Fruit fly (Drosophila melanogaster): ENCODE data around the gene RhoL.

The RhoL gene

DNA sequence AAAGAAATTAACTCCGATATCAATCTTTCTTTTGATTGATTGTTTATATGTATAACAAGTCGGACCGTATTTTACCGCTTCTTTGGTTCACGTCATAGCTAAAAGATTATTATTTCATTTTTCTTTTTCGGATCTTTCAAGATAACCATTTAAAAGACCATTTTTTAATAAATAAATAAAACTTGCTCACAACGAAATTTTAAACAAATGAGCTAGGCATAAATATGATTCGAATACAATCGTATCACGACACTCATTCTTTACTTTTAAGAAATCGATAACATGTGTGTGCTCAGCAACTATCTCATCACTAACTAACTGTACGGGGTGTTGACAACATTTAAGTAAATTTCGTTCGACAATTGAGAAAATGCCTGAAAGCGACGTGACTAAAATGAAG lies 2.0 kb upstream of the RhoL start, which contains the start of gene CG8149 (continued):
- TF ChIP-seq PHDP (tag; optimal IDR thresholded peaks at IDR 0.05) (peak; percentile 41), Sry-β (GFP tag; optimal IDR thresholded peaks at IDR 0.05) (no peak), NC2β (GFP tag; optimal IDR thresholded peaks at IDR 0.05) (no peak), chif (GFP tag; optimal IDR thresholded peaks at IDR 0.05) (no peak), bab2 (GFP tag; optimal IDR thresholded peaks at IDR 0.05) (peak; percentile 33), CG18476 (GFP tag; optimal IDR thresholded peaks at IDR 0.05) (no peak), Aef1 (GFP tag; IDR thresholded peaks at IDR 0.05) (no peak), CG15479 (GFP tag; optimal IDR thresholded peaks at IDR 0.05) (no peak), B-H1 (GFP tag; IDR thresholded peaks at IDR 0.05) (no peak), grn (GFP tag; optimal IDR thresholded peaks at IDR 0.05) (peak; percentile 90), danr (GFP tag; IDR thresholded peaks at IDR 0.05) (no peak), gcm (GFP tag; optimal IDR thresholded peaks at IDR 0.05) (no peak), Mes4 (GFP tag; optimal IDR thresholded peaks at IDR 0.05) (no peak), corto (GFP tag; optimal IDR thresholded peaks at IDR 0.05) (no peak), CG12744 (GFP tag; optimal IDR thresholded peaks at IDR 0.05) (no peak), CkIIα-i1 (GFP tag; IDR thresholded peaks at IDR 0.05) (no peak), dmrt11E (tag; optimal IDR thresholded peaks at IDR 0.05) (peak; percentile 31), so (GFP tag; IDR thresholded peaks at IDR 0.05) (no peak), HmgD (GFP tag; optimal IDR thresholded peaks at IDR 0.05) (no peak), CG11723 (GFP tag; optimal IDR thresholded peaks at IDR 0.05) (no peak), CG30403 (GFP tag; optimal IDR thresholded peaks at IDR 0.05) (peak; percentile 13), Tbp (GFP tag; optimal IDR thresholded peaks at IDR 0.05) (no peak), CG15514 (GFP tag; optimal IDR thresholded peaks at IDR 0.05) (peak; percentile 73), CG18262 (tag; optimal IDR thresholded peaks at IDR 0.05) (peak; percentile 27), CG3726 (GFP tag; IDR thresholded peaks at IDR 0.05) (no peak), hbn (GFP tag; IDR thresholded peaks at IDR 0.05; ENCODE audit: partially characterized antibody) (peak; percentile 84), CG18619 (GFP tag; optimal IDR thresholded peaks at IDR 0.05) (no peak), odd (GFP tag; optimal IDR thresholded peaks at IDR 0.05) (no peak), bigmax (GFP tag; optimal IDR thresholded peaks at IDR 0.05) (no peak), phol (tag; optimal IDR thresholded peaks at IDR 0.05) (peak; percentile 66), p53 (GFP tag; optimal IDR thresholded peaks at IDR 0.05) (no peak), MBD-R2 (GFP tag; IDR thresholded peaks at IDR 0.05) (peak; percentile 75), gem (tag; optimal IDR thresholded peaks at IDR 0.05) (no peak), slou (GFP tag; optimal IDR thresholded peaks at IDR 0.05) (no peak), vfl (GFP tag; optimal IDR thresholded peaks at IDR 0.05) (no peak), tx (GFP tag; optimal IDR thresholded peaks at IDR 0.05) (no peak), CG17186 (GFP tag; optimal IDR thresholded peaks at IDR 0.05) (peak; percentile 40), sob (GFP tag; IDR thresholded peaks at IDR 0.05) (peak; percentile 36; the same call in 1 of the 2 replicates), CG13894 (tag; optimal IDR thresholded peaks at IDR 0.05) (peak; percentile 47), Camta (GFP tag; optimal IDR thresholded peaks at IDR 0.05) (no peak), vnd (GFP tag; IDR thresholded peaks at IDR 0.05; ENCODE audit: partially characterized antibody) (peak; percentile 93), CG31224 (GFP tag; IDR thresholded peaks at IDR 0.05) (no peak), CG18599 (GFP tag; optimal IDR thresholded peaks at IDR 0.05) (no peak), Usf (GFP tag; optimal IDR thresholded peaks at IDR 0.05) (no peak), CG1603 (tag; optimal IDR thresholded peaks at IDR 0.05) (peak; percentile 35), CG7372 (GFP tag; IDR thresholded peaks at IDR 0.05) (no peak), E2f2 (GFP tag; IDR thresholded peaks at IDR 0.05) (peak; percentile 75), lola (GFP tag; optimal IDR thresholded peaks at IDR 0.05) (peak in 1 of 3 experiments; percentile 46), CG2116 (GFP tag; optimal IDR thresholded peaks at IDR 0.05) (peak; percentile 83), CG7271 (tag; optimal IDR thresholded peaks at IDR 0.05) (no peak), ind (GFP tag; optimal IDR thresholded peaks at IDR 0.05) (no peak)
